Worm (Caenorhabditis elegans) whole organism, L4 larva: ENCODE data around the gene F56H9.9.

ENCODE experiments used
- D1046.2 ChIP-seq: fragments of 200-800 bp; sonication (Bioruptor generic); IDR thresholded peaks from 2 replicates; pipeline ENCODE4 v1.3.6; 2022; ENCODE audit warnings: missing genetic modification characterization, missing compliant biosample characterization
- F26F4.8 ChIP-seq: fragments of 200-800 bp; sonication (Bioruptor generic); conservative IDR thresholded peaks from 2 replicates; pipeline ENCODE4 v1.3.6; 2022; ENCODE audit warnings: missing genetic modification characterization, missing compliant biosample characterization
- F49E8.2 ChIP-seq: sonication (generic microtip); optimal IDR thresholded peaks from 2 replicates; lab custom pipeline; 2016; ENCODE audit warnings: missing compliant biosample characterization, mild to moderate bottlenecking, missing genetic modification characterization, borderline replicate concordance
- R02D3.7 ChIP-seq: fragments of 150-350 bp; sonication (generic microtip); optimal IDR thresholded peaks from 3 replicates; lab custom pipeline; 2014; ENCODE audit warnings: missing biosample characterization, missing genetic modification characterization
- T20F7.1 ChIP-seq: fragments of 200-800 bp; sonication (Bioruptor generic); optimal IDR thresholded peaks from 2 replicates; lab custom pipeline; 2018; ENCODE audit warnings: mild to moderate bottlenecking, missing genetic modification characterization, missing compliant biosample characterization
- T26A8.4 ChIP-seq: fragments of 200-800 bp; sonication (Bioruptor generic); IDR thresholded peaks from 2 replicates; pipeline ENCODE4 v1.3.6; 2022; ENCODE audit warnings: missing genetic modification characterization, missing compliant biosample characterization
- Y48G9A.11 ChIP-seq: fragments of 200-800 bp; sonication (Bioruptor generic); IDR thresholded peaks from 2 replicates; pipeline ENCODE4 v1.3.6; 2022; ENCODE audit warnings: missing genetic modification reagents, missing genetic modification characterization, missing compliant biosample characterization
- Y5F2A.4 ChIP-seq: fragments of 200-800 bp; sonication (Bioruptor generic); optimal IDR thresholded peaks from 2 replicates; lab custom pipeline; 2018; ENCODE audit warnings: mild to moderate bottlenecking, missing genetic modification characterization, missing compliant biosample characterization
- ZK337.2 ChIP-seq: fragments of 200-800 bp; sonication (Bioruptor generic); IDR thresholded peaks from 2 replicates; pipeline ENCODE4 v1.3.6; 2022; ENCODE audit warnings: missing genetic modification reagents, missing genetic modification characterization, missing compliant biosample characterization
- ZK546.5 ChIP-seq, 2 experiments: sonication (generic microtip); optimal IDR thresholded peaks; 2 replicates each; lab custom pipeline; 2017; ENCODE audit warnings: missing biosample characterization in 2 of 2, missing genetic modification characterization in 2 of 2
- aha-1 ChIP-seq: fragments of 150-350 bp; peaks from one replicate; lab custom pipeline; 2014; ENCODE audit warnings: missing biosample characterization, missing genetic modification characterization
- ama-1 ChIP-seq: fragments of 150-350 bp; optimal IDR thresholded peaks from 2 replicates; lab custom pipeline; 2014; ENCODE audit warnings: inconsistent platforms, mixed read lengths
- attf-4 ChIP-seq: sonication (generic microtip); optimal IDR thresholded peaks from 3 replicates; lab custom pipeline; 2017; ENCODE audit warnings: missing biosample characterization, missing genetic modification characterization
- ceh-28 ChIP-seq: fragments of 150-350 bp; optimal IDR thresholded peaks from 2 replicates; lab custom pipeline; 2014; ENCODE audit warnings: missing biosample characterization, missing genetic modification reagents, missing genetic modification characterization
- ceh-44 ChIP-seq: fragments of 200-800 bp; sonication (Bioruptor generic); IDR thresholded peaks from 2 replicates; pipeline ENCODE4 v1.3.6; 2022; ENCODE audit warnings: missing genetic modification reagents, missing genetic modification characterization, missing compliant biosample characterization
- ces-1 ChIP-seq: fragments of 150-350 bp; sonication (generic microtip); optimal IDR thresholded peaks from 4 replicates; lab custom pipeline; 2014; ENCODE audit warnings: missing biosample characterization, missing genetic modification reagents, missing genetic modification characterization
- cey-2 ChIP-seq: sonication (generic microtip); optimal IDR thresholded peaks from 3 replicates; lab custom pipeline; 2017; ENCODE audit warnings: missing genetic modification characterization, mild to moderate bottlenecking, missing compliant biosample characterization, antibody characterized with exemption, borderline replicate concordance; ENCODE audit not compliant: insufficient read depth
- daf-12 ChIP-seq: fragments of 150-350 bp; optimal IDR thresholded peaks from 2 replicates; lab custom pipeline; 2014; ENCODE audit warnings: missing biosample characterization, missing genetic modification reagents, missing genetic modification characterization
- dmd-8 ChIP-seq: fragments of 200-800 bp; sonication (Bioruptor generic); IDR thresholded peaks from 2 replicates; pipeline ENCODE4 v1.3.6; 2022; ENCODE audit warnings: missing genetic modification characterization, missing compliant biosample characterization
- dmd-9 ChIP-seq: fragments of 200-800 bp; sonication (Bioruptor generic); IDR thresholded peaks from 2 replicates; pipeline ENCODE4 v1.3.6; 2022; ENCODE audit warnings: missing genetic modification reagents, missing genetic modification characterization, missing compliant biosample characterization
- dpl-1 ChIP-seq: fragments of 150-350 bp; optimal IDR thresholded peaks from 2 replicates; lab custom pipeline; 2014; ENCODE audit warnings: missing biosample characterization, missing genetic modification reagents, missing genetic modification characterization
- duxl-1 ChIP-seq: sonication (generic microtip); optimal IDR thresholded peaks from 2 replicates; lab custom pipeline; 2016; ENCODE audit warnings: mild to moderate bottlenecking, missing genetic modification characterization, moderate library complexity, missing compliant biosample characterization; ENCODE audit not compliant: poor library complexity
- egl-27 ChIP-seq: sonication (generic microtip); optimal IDR thresholded peaks from 3 replicates; lab custom pipeline; 2017; ENCODE audit warnings: missing biosample characterization, missing genetic modification reagents, missing genetic modification characterization
- fos-1 ChIP-seq: fragments of 150-350 bp; optimal IDR thresholded peaks from 2 replicates; lab custom pipeline; 2014; ENCODE audit warnings: missing biosample characterization, missing genetic modification characterization
- hmg-1.1 ChIP-seq: fragments of 200-800 bp; sonication (Bioruptor generic); IDR thresholded peaks from 2 replicates; pipeline ENCODE4 v1.3.6; 2022; ENCODE audit warnings: missing genetic modification reagents, missing genetic modification characterization, missing compliant biosample characterization
- jun-1 ChIP-seq: fragments of 150-350 bp; optimal IDR thresholded peaks from 2 replicates; lab custom pipeline; 2014; ENCODE audit warnings: missing biosample characterization, missing genetic modification reagents, missing genetic modification characterization
- lim-7 ChIP-seq: fragments of 200-800 bp; sonication (Bioruptor generic); IDR thresholded peaks from 2 replicates; pipeline ENCODE4 v1.3.6; 2022; ENCODE audit warnings: missing genetic modification characterization, missing compliant biosample characterization
- lin-13 ChIP-seq: fragments of 150-350 bp; optimal IDR thresholded peaks from 2 replicates; lab custom pipeline; 2014; ENCODE audit warnings: missing biosample characterization, missing genetic modification reagents, missing genetic modification characterization
- lin-15B ChIP-seq: fragments of 150-350 bp; sonication (generic microtip); optimal IDR thresholded peaks from 3 replicates; lab custom pipeline; 2014; ENCODE audit warnings: missing biosample characterization, missing genetic modification characterization
- lin-29 ChIP-seq: fragments of 200-800 bp; sonication (Bioruptor generic); IDR thresholded peaks from 2 replicates; pipeline ENCODE4 v1.3.6; 2022; ENCODE audit warnings: missing genetic modification reagents, missing genetic modification characterization, missing compliant biosample characterization
- madf-5 ChIP-seq, 2 experiments: fragments of 200-800 bp; sonication (Bioruptor generic); IDR thresholded peaks; 2 replicates each; pipeline ENCODE4 v1.3.6; 2022; ENCODE audit warnings: missing compliant biosample characterization in 2 of 2, missing genetic modification characterization in 2 of 2
- mdt-29 ChIP-seq: fragments of 200-800 bp; sonication (Bioruptor generic); IDR thresholded peaks from 2 replicates; pipeline ENCODE4 v1.3.6; 2022; ENCODE audit warnings: missing genetic modification reagents, missing genetic modification characterization, missing compliant biosample characterization
- nhr-10 ChIP-seq: fragments of 150-350 bp; optimal IDR thresholded peaks from 2 replicates; lab custom pipeline; 2014; ENCODE audit warnings: missing biosample characterization, missing genetic modification characterization
- nhr-102 ChIP-seq: sonication (generic microtip); optimal IDR thresholded peaks from 2 replicates; lab custom pipeline; 2016; ENCODE audit warnings: mild to moderate bottlenecking, missing genetic modification characterization, moderate library complexity, missing compliant biosample characterization
- nhr-11 ChIP-seq: fragments of 150-350 bp; optimal IDR thresholded peaks from 2 replicates; lab custom pipeline; 2014; ENCODE audit warnings: missing biosample characterization, missing genetic modification characterization
- nhr-28 ChIP-seq: fragments of 150-350 bp; optimal IDR thresholded peaks from 2 replicates; lab custom pipeline; 2014; ENCODE audit warnings: missing biosample characterization, missing genetic modification characterization
- nhr-41 ChIP-seq: fragments of 200-800 bp; sonication (Bioruptor generic); IDR thresholded peaks from 2 replicates; pipeline ENCODE4 v1.3.6; 2022; ENCODE audit warnings: missing genetic modification reagents, missing genetic modification characterization, missing compliant biosample characterization
- nhr-42 ChIP-seq: fragments of 200-800 bp; sonication (Bioruptor generic); IDR thresholded peaks from 2 replicates; pipeline ENCODE4 v1.3.6; 2022; ENCODE audit warnings: missing genetic modification characterization, missing compliant biosample characterization
- pha-4 ChIP-seq, 2 experiments: fragments of 150-350 bp in 1 of 2; fragments of 200-800 bp in 1 of 2; sonication (Bioruptor generic) in 1 of 2; IDR thresholded peaks in 1 of 2; optimal IDR thresholded peaks in 1 of 2; 2 replicates each; pipeline versions ENCODE4 v1.3.6 to Lab custom; 2014 to 2022; ENCODE audit warnings: missing genetic modification characterization in 2 of 2, missing genetic modification reagents in 2 of 2, missing biosample characterization in 1 of 2, missing compliant biosample characterization in 1 of 2
- php-3 ChIP-seq: fragments of 200-800 bp; sonication (Bioruptor generic); IDR thresholded peaks from 2 replicates; pipeline ENCODE4 v1.3.6; 2022; ENCODE audit warnings: missing genetic modification reagents, missing genetic modification characterization, missing compliant biosample characterization
- rbr-2 ChIP-seq: sonication (generic microtip); optimal IDR thresholded peaks from 2 replicates; lab custom pipeline; 2016; ENCODE audit warnings: missing genotype, missing genetic modification characterization, missing compliant biosample characterization
- sdz-12 ChIP-seq: fragments of 200-800 bp; sonication (Bioruptor generic); optimal IDR thresholded peaks from 2 replicates; lab custom pipeline; 2018; ENCODE audit warnings: mild to moderate bottlenecking, missing genetic modification characterization, missing compliant biosample characterization
- spr-3 ChIP-seq: fragments of 200-800 bp; sonication (Bioruptor generic); optimal IDR thresholded peaks from 2 replicates; lab custom pipeline; 2018; ENCODE audit warnings: mild to moderate bottlenecking, missing genetic modification characterization, missing compliant biosample characterization
- tag-97 ChIP-seq: fragments of 200-800 bp; sonication (Bioruptor generic); IDR thresholded peaks from 2 replicates; pipeline ENCODE4 v1.3.6; 2022; ENCODE audit warnings: missing genetic modification characterization, missing compliant biosample characterization
- tra-1 ChIP-seq: fragments of 200-800 bp; sonication (Bioruptor generic); IDR thresholded peaks from 2 replicates; pipeline ENCODE4 v1.3.6; 2022; ENCODE audit warnings: missing genetic modification reagents, missing genetic modification characterization, missing compliant biosample characterization
- unc-130 ChIP-seq: sonication (generic microtip); optimal IDR thresholded peaks from 2 replicates; lab custom pipeline; 2016; ENCODE audit warnings: missing genetic modification reagents, missing genetic modification characterization, missing compliant biosample characterization
- unc-39 ChIP-seq: sonication (generic microtip); optimal IDR thresholded peaks from 2 replicates; lab custom pipeline; 2017; ENCODE audit warnings: missing biosample characterization, missing genetic modification characterization
- unc-62 ChIP-seq, 3 experiments: fragments of 150-350 bp in 1 of 3; sonication (generic microtip); optimal IDR thresholded peaks in 2 of 3; peaks in 1 of 3; 1 replicate in 1 of 3; 2 replicates in 2 of 3; lab custom pipeline; 2014 to 2017; ENCODE audit warnings: missing biosample characterization in 3 of 3, missing genetic modification characterization in 3 of 3, missing genetic modification reagents in 3 of 3, missing genotype in 1 of 3
- vab-7 ChIP-seq: fragments of 200-800 bp; sonication (Bioruptor generic); IDR thresholded peaks from 2 replicates; pipeline ENCODE4 v1.3.6; 2022; ENCODE audit warnings: missing genetic modification reagents, missing genetic modification characterization, missing compliant biosample characterization
- zip-2 ChIP-seq: fragments of 150-350 bp; optimal IDR thresholded peaks from 2 replicates; lab custom pipeline; 2014; ENCODE audit warnings: missing biosample characterization, missing genetic modification characterization
- ztf-7 ChIP-seq: fragments of 150-350 bp; optimal IDR thresholded peaks from 2 replicates; lab custom pipeline; 2014; ENCODE audit warnings: missing biosample characterization, missing genetic modification characterization

Gene F56H9.9

ce11 chrV:12596795-12597194, 27.5 kb downstream of the F56H9.9 start (continued):
- TF ChIP-seq F26F4.8 (GFP tag; lab: Robert Waterston, UW) (no peak), lin-13 (GFP tag; lab: Kevin White, UChicago) (peak; percentile 9), zip-2 (tag; lab: Kevin White, UChicago) (peak; percentile 54), dmd-9 (GFP tag; lab: Robert Waterston, UW) (0 out of 2 replicates have a peak, but pooled peaks have one; percentile 9), unc-62 (GFP tag; optimal IDR thresholded peaks at IDR 0.05 in 1 of 2; lab: Kevin White, UChicago) (peak in 1 of 2 experiments; percentile 94), unc-62 (tag; optimal IDR thresholded peaks at IDR 0.05; lab: Kevin White, UChicago) (no peak), tra-1 (GFP tag; lab: Robert Waterston, UW) (0 out of 2 replicates have a peak, but pooled peaks have one; percentile 9), nhr-10 (tag; lab: Kevin White, UChicago) (no peak), ZK337.2 (GFP tag; lab: Robert Waterston, UW) (no peak), nhr-41 (0 out of 2 replicates have a peak, but pooled peaks have one; percentile 40), cey-2 (no peak), mdt-29 (GFP tag; lab: Robert Waterston, UW) (no peak), ceh-44 (GFP tag; lab: Robert Waterston, UW) (no peak), madf-5 (GFP tag; IDR thresholded peaks at IDR 0.05; lab: Robert Waterston, UW) (peak; percentile 36 to 45; a peak in 1 of 4 replicates), dmd-8 (peak; percentile 60; the same call in 1 of the 2 replicates), F49E8.2 (peak; percentile 53), nhr-42 (GFP tag; lab: Robert Waterston, UW) (no peak), unc-39 (tag; lab: Kevin White, UChicago) (no peak), fos-1 (no peak), jun-1 (tag; lab: Kevin White, UChicago) (no peak), lin-29 (GFP tag; lab: Robert Waterston, UW) (no peak), Y5F2A.4 (peak; percentile 7), pha-4 (GFP tag; IDR thresholded peaks at IDR 0.05; lab: Robert Waterston, UW) (peak; percentile 76), pha-4 (tag; optimal IDR thresholded peaks at IDR 0.05; lab: Kevin White, UChicago) (no peak), ZK546.5 (tag; optimal IDR thresholded peaks at IDR 0.05; lab: Kevin White, UChicago) (no peak), D1046.2 (peak; percentile 83), ztf-7 (tag; lab: Kevin White, UChicago) (no peak), tag-97 (GFP tag; lab: Robert Waterston, UW) (no peak), aha-1 (tag; lab: Kevin White, UChicago) (no peak), Y48G9A.11 (GFP tag; lab: Robert Waterston, UW) (peak; percentile 80), unc-130 (peak; percentile 30), nhr-28 (tag; lab: Kevin White, UChicago) (peak; percentile 43), lin-15B (no peak), ces-1 (GFP tag; lab: Kevin White, UChicago) (no peak), egl-27 (tag; lab: Kevin White, UChicago) (no peak), dpl-1 (GFP tag; lab: Kevin White, UChicago) (no peak), nhr-11 (no peak), lim-7 (GFP tag; lab: Robert Waterston, UW) (peak; percentile 84), php-3 (no peak), T26A8.4 (GFP tag; lab: Robert Waterston, UW) (peak; percentile 67; the same call in 1 of the 2 replicates), T20F7.1 (GFP tag; lab: Kevin White, UChicago) (peak; percentile 9), attf-4 (no peak), nhr-102 (tag; lab: Kevin White, UChicago) (peak; percentile 49), spr-3 (GFP tag; lab: Kevin White, UChicago) (peak; percentile 17), vab-7 (GFP tag; lab: Robert Waterston, UW) (no peak; the same call in 1 of the 2 replicates), rbr-2 (tag; lab: Kevin White, UChicago) (peak; percentile 53), hmg-1.1 (peak; percentile 56), ama-1 (lab: Kevin White, UChicago) (no peak), daf-12 (tag; lab: Kevin White, UChicago) (no peak), R02D3.7 (no peak), sdz-12 (GFP tag; lab: Kevin White, UChicago) (no peak), ceh-28 (no peak), duxl-1 (peak; percentile 26)
